Fruit fly (Drosophila melanogaster) whole organism, embryonic: Measurements from ENCODE around the gene CARPA.

Experiments
- ATbp ChIP-seq: fragments of 200-800 bp; sonication (Bioruptor generic); optimal IDR thresholded peaks from 2 replicates; lab custom pipeline; 2017; ENCODE audit warnings: missing biosample characterization, mild to moderate bottlenecking, missing genetic modification characterization, missing genetic modification reagents
- CG10267 ChIP-seq: fragments of 200-800 bp; sonication (Bioruptor generic); optimal IDR thresholded peaks from 2 replicates; lab custom pipeline; 2018; ENCODE audit warnings: missing biosample characterization, mild to moderate bottlenecking, missing genetic modification characterization, moderate library complexity
- CG10321 ChIP-seq: fragments of 200-800 bp; sonication (Bioruptor generic); IDR thresholded peaks from 2 replicates; pipeline ENCODE4 v1.3.6; 2022; ENCODE audit warnings: missing biosample characterization, missing genetic modification characterization
- CG10462 ChIP-seq: fragments of 200-800 bp; sonication (Bioruptor generic); optimal IDR thresholded peaks from 2 replicates; lab custom pipeline; 2016; ENCODE audit warnings: missing biosample characterization, missing genetic modification characterization
- CG10543 ChIP-seq: fragments of 200-800 bp; sonication (Bioruptor generic); optimal IDR thresholded peaks from 3 replicates; lab custom pipeline; 2017; ENCODE audit warnings: missing biosample characterization, mild to moderate bottlenecking, missing genetic modification characterization, moderate library complexity
- CG1233 ChIP-seq: fragments of 200-800 bp; sonication (Bioruptor generic); optimal IDR thresholded peaks from 4 replicates; lab custom pipeline; 2018; ENCODE audit warnings: missing biosample characterization, mild to moderate bottlenecking, missing genetic modification characterization
- CG12391 ChIP-seq: fragments of 200-800 bp; sonication (Bioruptor generic); optimal IDR thresholded peaks from 3 replicates; lab custom pipeline; 2018; ENCODE audit warnings: missing biosample characterization, mild to moderate bottlenecking, missing genetic modification characterization, moderate library complexity
- CG13424 ChIP-seq: fragments of 200-800 bp; sonication (Bioruptor generic); optimal IDR thresholded peaks from 2 replicates; lab custom pipeline; 2019; ENCODE audit warnings: missing biosample characterization, mild to moderate bottlenecking, missing genetic modification characterization, moderate library complexity
- CG13894 ChIP-seq: fragments of 200-800 bp; sonication (Bioruptor generic); optimal IDR thresholded peaks from 3 replicates; lab custom pipeline; 2018; ENCODE audit warnings: missing biosample characterization, mild to moderate bottlenecking, missing genetic modification characterization, moderate library complexity
- CG14965 ChIP-seq: fragments of 200-800 bp; sonication (Bioruptor generic); optimal IDR thresholded peaks from 2 replicates; lab custom pipeline; 2016; ENCODE audit warnings: missing biosample characterization, missing genetic modification characterization, borderline replicate concordance
- CG1647 ChIP-seq: fragments of 200-800 bp; sonication (Bioruptor generic); optimal IDR thresholded peaks from 3 replicates; lab custom pipeline; 2016; ENCODE audit warnings: missing biosample characterization, missing genetic modification characterization
- CG16863 ChIP-seq: fragments of 200-800 bp; sonication (Bioruptor generic); optimal IDR thresholded peaks from 3 replicates; lab custom pipeline; 2016; ENCODE audit warnings: missing biosample characterization, missing genetic modification characterization
- CG18476 ChIP-seq: fragments of 200-800 bp; sonication (Bioruptor generic); optimal IDR thresholded peaks from 2 replicates; lab custom pipeline; 2016; ENCODE audit warnings: missing biosample characterization, mild to moderate bottlenecking, missing genetic modification characterization
- CG2116 ChIP-seq: fragments of 200-800 bp; sonication (Bioruptor generic); optimal IDR thresholded peaks from 3 replicates; lab custom pipeline; 2018; ENCODE audit warnings: missing biosample characterization, mild to moderate bottlenecking, missing genetic modification characterization
- CG2202 ChIP-seq: fragments of 200-800 bp; sonication (Bioruptor generic); optimal IDR thresholded peaks from 2 replicates; lab custom pipeline; 2018; ENCODE audit warnings: missing biosample characterization, mild to moderate bottlenecking, missing genetic modification characterization
- CG3726 ChIP-seq: fragments of 200-800 bp; sonication (Bioruptor generic); IDR thresholded peaks from 3 replicates; pipeline ENCODE4, ENCODE4 v1.3.6; 2022; ENCODE audit warnings: missing biosample characterization, missing genetic modification characterization
- CG4820 ChIP-seq: fragments of 200-800 bp; sonication (Bioruptor generic); optimal IDR thresholded peaks from 3 replicates; lab custom pipeline; 2016; ENCODE audit warnings: missing biosample characterization, missing genetic modification characterization
- CG7745 ChIP-seq: fragments of 200-800 bp; sonication (Bioruptor generic); optimal IDR thresholded peaks from 2 replicates; lab custom pipeline; 2018; ENCODE audit warnings: missing biosample characterization, mild to moderate bottlenecking, missing genetic modification characterization, moderate library complexity
- HLH4C ChIP-seq: fragments of 200-800 bp; sonication (Bioruptor generic); IDR thresholded peaks from 3 replicates; pipeline ENCODE4 v1.3.6; 2022; ENCODE audit warnings: missing biosample characterization, missing genetic modification characterization; ENCODE audit not compliant: partially characterized antibody
- Lim3 ChIP-seq: fragments of 200-800 bp; sonication (Bioruptor generic); IDR thresholded peaks from 2 replicates; pipeline ENCODE4 v1.3.6; 2022; ENCODE audit warnings: missing biosample characterization, missing genetic modification characterization
- Ptx1 ChIP-seq: fragments of 200-800 bp; sonication (Bioruptor generic); IDR thresholded peaks from 2 replicates; pipeline ENCODE4 v1.3.6; 2022; ENCODE audit warnings: missing biosample characterization, missing genetic modification characterization
- Ravus ChIP-seq: fragments of 200-800 bp; sonication (Bioruptor generic); IDR thresholded peaks from 2 replicates; pipeline ENCODE4 v1.3.6; 2022; ENCODE audit warnings: missing biosample characterization, missing genetic modification characterization
- Rfx ChIP-seq: fragments of 200-800 bp; sonication (Bioruptor generic); IDR thresholded peaks from 2 replicates; pipeline ENCODE4 v1.3.6; 2022; ENCODE audit warnings: missing biosample characterization, missing genetic modification characterization
- YL-1 ChIP-seq: fragments of 200-800 bp; sonication (Bioruptor generic); optimal IDR thresholded peaks from 3 replicates; lab custom pipeline; 2017; ENCODE audit warnings: missing biosample characterization, mild to moderate bottlenecking, missing genetic modification characterization
- ac ChIP-seq: fragments of 200-800 bp; sonication (Bioruptor generic); optimal IDR thresholded peaks from 3 replicates; lab custom pipeline; 2017; ENCODE audit warnings: missing biosample characterization, mild to moderate bottlenecking, missing genetic modification characterization
- al ChIP-seq: fragments of 200-800 bp; sonication (Bioruptor generic); IDR thresholded peaks from 2 replicates; pipeline ENCODE4 v1.3.6; 2022; ENCODE audit warnings: missing biosample characterization, missing genetic modification characterization
- ash1 ChIP-seq: fragments of 200-800 bp; sonication (Bioruptor generic); optimal IDR thresholded peaks from 2 replicates; lab custom pipeline; 2018; ENCODE audit warnings: missing biosample characterization, mild to moderate bottlenecking, missing genetic modification characterization
- cad ChIP-seq: fragments of >200 bp; optimal IDR thresholded peaks from 2 replicates; lab custom pipeline; 2017; ENCODE audit warnings: missing biosample characterization, missing genetic modification characterization
- cas ChIP-seq: fragments of 200-800 bp; sonication (Bioruptor generic); IDR thresholded peaks from 2 replicates; pipeline ENCODE4 v1.3.6; 2022; ENCODE audit warnings: missing biosample characterization, missing genetic modification characterization
- cg ChIP-seq: fragments of 200-800 bp; sonication (Bioruptor generic); optimal IDR thresholded peaks from 3 replicates; lab custom pipeline; 2019; ENCODE audit warnings: missing biosample characterization, mild to moderate bottlenecking, missing genetic modification characterization, moderate library complexity
- ems ChIP-seq: fragments of 200-800 bp; sonication (Bioruptor generic); optimal IDR thresholded peaks from 3 replicates; lab custom pipeline; 2016; ENCODE audit warnings: missing biosample characterization, missing genetic modification characterization
- esg ChIP-seq: fragments of 200-800 bp; sonication (Bioruptor generic); conservative IDR thresholded peaks from 2 replicates; pipeline ENCODE4 v1.3.6; 2022; ENCODE audit warnings: missing biosample characterization, missing genetic modification characterization
- fu2 ChIP-seq: fragments of 200-800 bp; sonication (Bioruptor generic); optimal IDR thresholded peaks from 2 replicates; lab custom pipeline; 2016; ENCODE audit warnings: missing biosample characterization, missing genetic modification characterization
- grau ChIP-seq: fragments of 200-800 bp; optimal IDR thresholded peaks from 3 replicates; lab custom pipeline; 2019; ENCODE audit warnings: missing biosample characterization, mild to moderate bottlenecking, missing genetic modification characterization, moderate library complexity
- h ChIP-seq: fragments of >200 bp; optimal IDR thresholded peaks from 2 replicates; lab custom pipeline; 2017
- hb ChIP-seq: fragments of 200-800 bp; sonication (Bioruptor generic); IDR thresholded peaks from 3 replicates; pipeline ENCODE4 v1.3.6; 2022; ENCODE audit warnings: missing biosample characterization, missing genetic modification characterization; ENCODE audit not compliant: partially characterized antibody
- lbe ChIP-seq: fragments of 200-800 bp; sonication (Bioruptor generic); optimal IDR thresholded peaks from 2 replicates; lab custom pipeline; 2016; ENCODE audit warnings: missing biosample characterization, mild to moderate bottlenecking, missing genetic modification characterization
- luna ChIP-seq: fragments of 200-800 bp; sonication (Bioruptor generic); optimal IDR thresholded peaks from 2 replicates; lab custom pipeline; 2016; ENCODE audit warnings: missing biosample characterization, missing genetic modification characterization
- nau ChIP-seq: fragments of 200-800 bp; sonication (Bioruptor generic); optimal IDR thresholded peaks from 3 replicates; lab custom pipeline; 2017; ENCODE audit warnings: missing biosample characterization, mild to moderate bottlenecking, missing genetic modification characterization, missing genetic modification reagents
- prd ChIP-seq, 3 experiments: fragments of >200 bp in 2 of 3; fragments of 200-800 bp in 1 of 3; sonication (Bioruptor generic) in 1 of 3; optimal IDR thresholded peaks in 2 of 3; IDR thresholded peaks in 1 of 3; 2 replicates in 2 of 3; 3 replicates in 1 of 3; pipeline versions ENCODE4 v1.3.6 to Lab custom; 2017 to 2022; ENCODE audit warnings: missing biosample characterization in 1 of 3, missing genetic modification characterization in 1 of 3
- psq ChIP-seq: fragments of 200-800 bp; sonication (Bioruptor generic); optimal IDR thresholded peaks from 2 replicates; lab custom pipeline; 2017; ENCODE audit warnings: missing biosample characterization, missing genetic modification characterization
- ssp ChIP-seq: fragments of 200-800 bp; sonication (Bioruptor generic); IDR thresholded peaks from 2 replicates; pipeline ENCODE4 v1.3.6; 2022; ENCODE audit warnings: missing biosample characterization, missing genetic modification characterization
- tap ChIP-seq: fragments of 200-800 bp; optimal IDR thresholded peaks from 3 replicates; lab custom pipeline; 2019; ENCODE audit warnings: missing biosample characterization, mild to moderate bottlenecking, missing genetic modification characterization, moderate library complexity
- twi ChIP-seq: fragments of 200-800 bp; optimal IDR thresholded peaks from 2 replicates; lab custom pipeline; 2019; ENCODE audit warnings: missing biosample characterization, mild to moderate bottlenecking, missing genetic modification characterization, moderate library complexity
- wdn ChIP-seq: fragments of 200-800 bp; sonication (Bioruptor generic); IDR thresholded peaks from 2 replicates; pipeline ENCODE4 v1.3.6; 2022; ENCODE audit warnings: missing biosample characterization, missing genetic modification characterization
- wek ChIP-seq: fragments of 200-800 bp; sonication (Bioruptor generic); optimal IDR thresholded peaks from 3 replicates; lab custom pipeline; 2018; ENCODE audit warnings: missing biosample characterization, mild to moderate bottlenecking, missing genetic modification characterization, moderate library complexity
- yki ChIP-seq: fragments of >200 bp; optimal IDR thresholded peaks from 3 replicates; lab custom pipeline; 2018
- zen ChIP-seq: fragments of 200-800 bp; sonication (Bioruptor generic); optimal IDR thresholded peaks from 3 replicates; lab custom pipeline; 2018; ENCODE audit warnings: missing biosample characterization, mild to moderate bottlenecking, missing genetic modification characterization, moderate library complexity

CARPA gene

DNA sequence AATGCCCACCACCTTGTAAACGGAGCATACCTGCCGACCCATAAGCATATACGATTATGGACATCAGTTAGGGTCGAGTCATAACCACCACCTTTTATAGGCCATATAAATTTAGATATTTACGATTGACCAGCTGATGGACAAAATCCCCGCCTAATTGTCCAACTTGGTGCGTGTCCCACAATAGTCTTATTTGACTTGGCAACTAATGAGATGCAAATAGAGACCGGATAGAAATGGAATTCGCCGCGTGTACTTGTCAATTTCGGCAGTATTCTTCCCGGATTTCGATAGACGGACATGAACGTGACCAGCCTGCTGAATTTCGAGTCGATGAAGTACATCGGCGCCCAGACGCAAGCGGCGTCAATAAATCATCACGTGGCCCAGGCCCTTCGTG is 58.4 kb downstream of the CARPA start, which contains the start of gene Ir7g:
Ir7g (plus strand) TSS at position 301 of the 400 bp plus-strand sequence.
- TF ChIP-seq ssp (GFP tag; lab: Robert Waterston, UW) (no peak), CG10543 (GFP tag; lab: Kevin White, UChicago) (no peak), twi (tag; lab: Kevin White, UChicago) (no peak), hb (GFP tag; lab: Robert Waterston, UW) (no peak), CG18476 (GFP tag; lab: Kevin White, UChicago) (no peak), nau (no peak)

DNA sequence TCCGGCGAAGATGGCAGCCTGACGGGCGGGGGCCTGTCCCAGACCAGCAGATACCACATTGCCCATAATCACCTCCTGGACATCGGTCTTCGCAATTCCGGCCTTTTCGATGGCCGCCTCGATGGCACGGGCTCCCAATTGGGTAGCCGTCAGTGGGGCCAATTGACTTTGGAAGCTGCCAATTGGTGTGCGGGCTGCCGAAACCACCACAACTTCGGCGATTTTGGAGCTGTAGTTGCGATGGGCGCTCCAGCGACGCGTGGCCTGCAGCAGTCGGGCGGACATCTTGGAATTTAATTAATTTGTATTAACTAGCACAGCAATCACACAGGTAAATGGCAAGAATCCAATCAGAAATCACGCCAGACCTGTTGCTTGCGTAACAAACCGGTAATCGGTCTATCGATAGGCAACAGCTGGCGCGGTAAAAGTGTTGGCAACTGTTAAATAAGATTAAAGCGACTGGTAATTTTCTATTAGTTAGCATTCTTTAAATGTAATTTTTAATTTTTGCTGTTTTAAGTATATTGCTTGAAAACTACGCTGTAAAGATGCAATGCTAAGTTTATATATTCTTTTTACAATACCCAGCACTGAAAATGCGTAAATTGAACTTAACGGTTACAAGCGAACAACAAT is 62.5 kb downstream of the CARPA start, which contains the start of gene Acat1:
Acat1 (minus strand) TSS at position 400 of the 639 bp plus-strand sequence.
- TF ChIP-seq Lim3 (GFP tag; lab: Robert Waterston, UW) (no peak), fu2 (GFP tag; lab: Kevin White, UChicago) (peak; percentile 25), luna (GFP tag; lab: Kevin White, UChicago) (peak; percentile 39), CG4820 (GFP tag; lab: Kevin White, UChicago) (peak; percentile 34), Ravus (GFP tag; lab: Robert Waterston, UW) (no peak), CG10267 (tag; lab: Kevin White, UChicago) (peak; percentile 90), CG10321 (GFP tag; lab: Robert Waterston, UW) (no peak), yki (lab: Kevin White, UChicago) (no peak), CG10462 (GFP tag; lab: Kevin White, UChicago) (peak; percentile 23), ash1 (GFP tag; lab: Kevin White, UChicago) (no peak), cad (GFP tag; lab: Kevin White, UChicago) (no peak), al (peak; percentile 7; the same call in 1 of the 2 replicates), YL-1 (peak; percentile 65), prd (optimal IDR thresholded peaks at IDR 0.05; lab: Kevin White, UChicago) (no peak), prd (GFP tag; IDR thresholded peaks at IDR 0.05; lab: Robert Waterston, UW) (peak; percentile 72), wek (GFP tag; lab: Kevin White, UChicago) (no peak), wdn (GFP tag; lab: Robert Waterston, UW) (0 out of 2 replicates have a peak, but pooled peaks have one; percentile 14), lbe (GFP tag; lab: Kevin White, UChicago) (peak; percentile 81), CG3726 (GFP tag; lab: Robert Waterston, UW) (no peak), CG2116 (GFP tag; lab: Kevin White, UChicago) (peak; percentile 73), psq (GFP tag; lab: Kevin White, UChicago) (no peak), CG13894 (no peak), CG7745 (tag; lab: Kevin White, UChicago) (no peak), ATbp (GFP tag; lab: Kevin White, UChicago) (no peak), cas (GFP tag; lab: Robert Waterston, UW) (no peak), CG2202 (tag; lab: Kevin White, UChicago) (peak; percentile 35), Ptx1 (GFP tag; lab: Robert Waterston, UW) (peak; percentile 72), tap (tag; lab: Kevin White, UChicago) (peak; percentile 27), CG16863 (GFP tag; lab: Kevin White, UChicago) (no peak), HLH4C (GFP tag; lab: Robert Waterston, UW) (0 out of 3 replicates have a peak, but pooled peaks have one; percentile 42), grau (tag; lab: Kevin White, UChicago) (peak; percentile 41), cg (GFP tag; lab: Kevin White, UChicago) (no peak), Rfx (GFP tag; lab: Robert Waterston, UW) (peak; percentile 72), ems (GFP tag; lab: Kevin White, UChicago) (peak; percentile 43), CG1233 (GFP tag; lab: Kevin White, UChicago) (peak; percentile 33), CG13424 (tag; lab: Kevin White, UChicago) (peak; percentile 31), CG12391 (tag; lab: Kevin White, UChicago) (peak; percentile 75), ac (GFP tag; lab: Kevin White, UChicago) (no peak), CG1647 (GFP tag; lab: Kevin White, UChicago) (no peak), CG14965 (GFP tag; lab: Kevin White, UChicago) (no peak), zen (tag; lab: Kevin White, UChicago) (peak; percentile 34), h (lab: Kevin White, UChicago) (no peak), esg (peak; percentile 28; the same call in 1 of the 2 replicates)
